Fruit fly (Drosophila melanogaster): ENCODE data around the gene CG9917.
A peak's percentile ranks its signal among the peaks of the same experiment; 100 is the strongest.

The CG9917 gene

dm6 chrX:16281717-16282529 is 41.1 kb downstream of the CG9917 start (continued):
- TF ChIP-seq corto (GFP tag; optimal IDR thresholded peaks at IDR 0.05) (no peak), CG13624 (GFP tag; optimal IDR thresholded peaks at IDR 0.05) (peak; percentile 3), Hr51 (GFP tag; optimal IDR thresholded peaks at IDR 0.05) (no peak), abd-A (tag; optimal IDR thresholded peaks at IDR 0.05) (no peak), gro (GFP tag; optimal IDR thresholded peaks at IDR 0.05) (no peak), CG18764 (GFP tag; optimal IDR thresholded peaks at IDR 0.05) (no peak), Bteb2 (GFP tag; optimal IDR thresholded peaks at IDR 0.05) (no peak), sens-2 (GFP tag; IDR thresholded peaks at IDR 0.05) (no peak), Fer3 (tag; optimal IDR thresholded peaks at IDR 0.05) (no peak), oc (tag; optimal IDR thresholded peaks at IDR 0.05) (peak; percentile 24), danr (GFP tag; IDR thresholded peaks at IDR 0.05) (no peak), tap (tag; optimal IDR thresholded peaks at IDR 0.05) (no peak), tgo (GFP tag; IDR thresholded peaks at IDR 0.05) (no peak), chif (GFP tag; optimal IDR thresholded peaks at IDR 0.05) (no peak), CG3163 (GFP tag; optimal IDR thresholded peaks at IDR 0.05) (no peak), dan (GFP tag; IDR thresholded peaks at IDR 0.05) (no peak), CG15479 (GFP tag; optimal IDR thresholded peaks at IDR 0.05) (no peak), org-1 (GFP tag; optimal IDR thresholded peaks at IDR 0.05) (no peak), CG3847 (GFP tag; IDR thresholded peaks at IDR 0.05) (no peak), Deaf1 (tag; optimal IDR thresholded peaks at IDR 0.05) (no peak), bsh (GFP tag; optimal IDR thresholded peaks at IDR 0.05) (no peak), Dad (GFP tag; optimal IDR thresholded peaks at IDR 0.05) (no peak), CG3065 (GFP tag; optimal IDR thresholded peaks at IDR 0.05) (no peak), Hr78 (GFP tag; optimal IDR thresholded peaks at IDR 0.05) (peak in 1 of 2 experiments; percentile 68), PHDP (tag; optimal IDR thresholded peaks at IDR 0.05) (no peak), CTCF (GFP tag; optimal IDR thresholded peaks at IDR 0.05) (no peak), gsb-n (tag; optimal IDR thresholded peaks at IDR 0.05) (no peak), Pdp1 (GFP tag; optimal IDR thresholded peaks at IDR 0.05) (peak in 1 of 2 experiments; percentile 22), Meics (GFP tag; optimal IDR thresholded peaks at IDR 0.05) (peak; percentile 7), ems (GFP tag; optimal IDR thresholded peaks at IDR 0.05) (no peak), Asciz (GFP tag; optimal IDR thresholded peaks at IDR 0.05) (no peak), CG31388 (GFP tag; optimal IDR thresholded peaks at IDR 0.05) (no peak), CG8478 (optimal IDR thresholded peaks at IDR 0.05) (no peak), hth (optimal IDR thresholded peaks at IDR 0.05) (no peak), CG12391 (tag; optimal IDR thresholded peaks at IDR 0.05) (no peak), CG30403 (GFP tag; optimal IDR thresholded peaks at IDR 0.05) (no peak), Hand (GFP tag; optimal IDR thresholded peaks at IDR 0.05) (no peak), CG4820 (GFP tag; optimal IDR thresholded peaks at IDR 0.05) (no peak), sd (tag; optimal IDR thresholded peaks at IDR 0.05) (peak; percentile 55), eve (GFP tag; optimal IDR thresholded peaks at IDR 0.05) (peak in 1 of 2 experiments; percentile 30), CG9727 (GFP tag; optimal IDR thresholded peaks at IDR 0.05) (no peak), CG17802 (tag; optimal IDR thresholded peaks at IDR 0.05) (no peak), CG32532 (GFP tag; IDR thresholded peaks at IDR 0.05) (no peak), CG13894 (tag; optimal IDR thresholded peaks at IDR 0.05) (peak; percentile 21), fu2 (GFP tag; optimal IDR thresholded peaks at IDR 0.05) (no peak), CG9609 (GFP tag; optimal IDR thresholded peaks at IDR 0.05) (no peak), Atf-2 (GFP tag; optimal IDR thresholded peaks at IDR 0.05) (no peak), pnt (GFP tag; optimal IDR thresholded peaks at IDR 0.05) (no peak), CG7357 (GFP tag; IDR thresholded peaks at IDR 0.05) (no peak), ATbp (GFP tag; optimal IDR thresholded peaks at IDR 0.05) (no peak), Mrtf (GFP tag; IDR thresholded peaks at IDR 0.05) (no peak)
